Fruit fly (Drosophila melanogaster) whole organism, wandering third instar larva: ENCODE results near the gene yellow-h.

Experiments used
- Abd-B ChIP-seq: fragments of >200 bp; optimal IDR thresholded peaks from 2 replicates; lab custom pipeline; 2017; ENCODE audit warnings: missing biosample characterization, missing genetic modification characterization
- CrebA ChIP-seq: fragments of 200-800 bp; sonication (Bioruptor generic); optimal IDR thresholded peaks from 2 replicates; lab custom pipeline; 2016; ENCODE audit warnings: missing biosample characterization, mild to moderate bottlenecking, missing genetic modification characterization, borderline replicate concordance
- Dif ChIP-seq: fragments of 200-275, 200-300 bp; sonication (Bioruptor generic); optimal IDR thresholded peaks from 2 replicates; lab custom pipeline; 2018; ENCODE audit warnings: missing biosample characterization, missing genetic modification characterization; ENCODE audit not compliant: partially characterized antibody
- GATAd ChIP-seq: sonication (Bioruptor generic); optimal IDR thresholded peaks from 2 replicates; lab custom pipeline; 2016; ENCODE audit warnings: missing biosample characterization, missing genetic modification characterization
- Hnf4 ChIP-seq: fragments of 200-800 bp; sonication (Bioruptor generic); optimal IDR thresholded peaks from 2 replicates; lab custom pipeline; 2016; ENCODE audit warnings: missing biosample characterization, mild to moderate bottlenecking, missing genetic modification characterization
- Hr78 ChIP-seq: fragments of >200 bp; optimal IDR thresholded peaks from 2 replicates; lab custom pipeline; 2017; ENCODE audit warnings: missing biosample characterization, missing genetic modification characterization
- Hr83 ChIP-seq: fragments of 200-300 bp; sonication (Bioruptor generic); optimal IDR thresholded peaks from 2 replicates; lab custom pipeline; 2016; ENCODE audit warnings: missing biosample characterization, mild to moderate bottlenecking, missing genetic modification characterization, moderate library complexity; ENCODE audit not compliant: poor library complexity, severe bottlenecking
- Jra ChIP-seq: sonication (Bioruptor generic); optimal IDR thresholded peaks from 2 replicates; lab custom pipeline; 2016; ENCODE audit warnings: missing biosample characterization, missing genetic modification characterization
- Mio ChIP-seq: sonication (Bioruptor generic); optimal IDR thresholded peaks from 2 replicates; lab custom pipeline; 2016; ENCODE audit warnings: missing biosample characterization, missing genetic modification characterization
- Myc ChIP-seq: fragments of >200 bp; optimal IDR thresholded peaks from 2 replicates; lab custom pipeline; 2017
- N ChIP-seq: fragments of >200 bp; optimal IDR thresholded peaks from 2 replicates; lab custom pipeline; 2018; ENCODE audit warnings: missing biosample characterization, missing external identifiers, missing genetic modification characterization
- Sp1 ChIP-seq: fragments of 200-800 bp; sonication (Bioruptor generic); optimal IDR thresholded peaks from 3 replicates; lab custom pipeline; 2019; ENCODE audit warnings: missing biosample characterization, mild to moderate bottlenecking, missing genetic modification characterization, moderate library complexity
- Vsx2 ChIP-seq: fragments of 200-300, 225-300 bp; sonication (Bioruptor generic); optimal IDR thresholded peaks from 2 replicates; lab custom pipeline; 2018; ENCODE audit warnings: missing biosample characterization, missing genetic modification characterization; ENCODE audit not compliant: partially characterized antibody
- dmrt93B ChIP-seq: fragments of 200-800 bp; sonication (Bioruptor generic); optimal IDR thresholded peaks from 2 replicates; lab custom pipeline; 2018; ENCODE audit warnings: missing biosample characterization, mild to moderate bottlenecking, missing genetic modification characterization
- foxo ChIP-seq, 2 experiments: fragments of 200-800 bp; sonication (Bioruptor generic); optimal IDR thresholded peaks; 2 replicates in 1 of 2; 3 replicates in 1 of 2; lab custom pipeline; 2016 to 2017; ENCODE audit warnings: missing biosample characterization in 2 of 2, missing genetic modification characterization in 2 of 2
- fru ChIP-seq: fragments of 200-800 bp; sonication (Bioruptor generic); optimal IDR thresholded peaks from 3 replicates; lab custom pipeline; 2016; ENCODE audit warnings: missing biosample characterization, mild to moderate bottlenecking, missing genetic modification characterization
- h ChIP-seq: fragments of 200-800 bp; sonication (Bioruptor generic); optimal IDR thresholded peaks from 3 replicates; lab custom pipeline; 2016; ENCODE audit warnings: missing biosample characterization, mild to moderate bottlenecking, missing genetic modification characterization
- jim ChIP-seq: fragments of 175-275, 200-325 bp; sonication (Bioruptor generic); optimal IDR thresholded peaks from 2 replicates; lab custom pipeline; 2016; ENCODE audit warnings: missing biosample characterization, mild to moderate bottlenecking, missing genetic modification characterization
- lola ChIP-seq: fragments of >200 bp; optimal IDR thresholded peaks from 2 replicates; lab custom pipeline; 2017; ENCODE audit warnings: missing biosample characterization, missing genetic modification characterization
- rgr ChIP-seq: fragments of 200-800 bp; sonication (Bioruptor generic); optimal IDR thresholded peaks from 3 replicates; lab custom pipeline; 2016; ENCODE audit warnings: missing biosample characterization, mild to moderate bottlenecking, missing genetic modification characterization
- sv ChIP-seq: fragments of 200-800 bp; sonication (Bioruptor generic); optimal IDR thresholded peaks from 3 replicates; lab custom pipeline; 2016; ENCODE audit warnings: missing biosample characterization, missing genetic modification characterization
- tai ChIP-seq: sonication (Bioruptor generic); optimal IDR thresholded peaks from 2 replicates; lab custom pipeline; 2016; ENCODE audit warnings: missing biosample characterization, missing genetic modification characterization
- usp ChIP-seq: fragments of >200 bp; optimal IDR thresholded peaks from 2 replicates; lab custom pipeline; 2017; ENCODE audit warnings: missing biosample characterization, missing genetic modification characterization
- woc ChIP-seq: sonication (Bioruptor generic); optimal IDR thresholded peaks from 2 replicates; lab custom pipeline; 2016; ENCODE audit warnings: missing biosample characterization, mild to moderate bottlenecking, missing genetic modification characterization

yellow-h gene

dm6 chr4:254697-255096 lies 27.0 kb downstream of the yellow-h start, which contains the start of gene RhoGAP102A:
Gene RhoGAP102A (plus strand): TSS chr4:254997.
- TF ChIP-seq Sp1 (GFP tag; lab: Kevin White, UChicago) (no peak), Vsx2 (GFP tag; lab: Kevin White, UChicago) (no peak), Mio (GFP tag; lab: Kevin White, UChicago) (no peak), rgr (no peak), tai (GFP tag; lab: Kevin White, UChicago) (no peak), sv (GFP tag; lab: Kevin White, UChicago) (no peak), Abd-B (GFP tag; lab: Kevin White, UChicago) (no peak), woc (GFP tag; lab: Kevin White, UChicago) (no peak), Hr83 (GFP tag; lab: Kevin White, UChicago) (no peak), Hnf4 (no peak), fru (GFP tag; lab: Kevin White, UChicago) (no peak)

dm6 chr4:261484-262070 lies 33.9 kb downstream of the yellow-h start:
- TF ChIP-seq usp (GFP tag; lab: Kevin White, UChicago) = no peak
- no peak for TF ChIP-seq dmrt93B (GFP tag; lab: Kevin White, UChicago)
- no peak for TF ChIP-seq fru (GFP tag; lab: Kevin White, UChicago)
- TF ChIP-seq Myc (lab: Kevin White, UChicago) = no peak
- no peak for TF ChIP-seq woc (GFP tag; lab: Kevin White, UChicago)
- TF ChIP-seq, all 38 proteins: peak for 0

dm6 chr4:274704-275103 lies 47.0 kb downstream of the yellow-h start:
- no peak for TF ChIP-seq dmrt93B (GFP tag; lab: Kevin White, UChicago)
- no peak for TF ChIP-seq CrebA
- no peak for TF ChIP-seq N (GFP tag; lab: Kevin White, UChicago)
- TF ChIP-seq Abd-B (GFP tag; lab: Kevin White, UChicago) = no peak
- no peak for TF ChIP-seq jim (GFP tag; lab: Kevin White, UChicago)
- no peak for TF ChIP-seq fru (GFP tag; lab: Kevin White, UChicago)
- TF ChIP-seq Hr78 = no peak
- TF ChIP-seq h (GFP tag; lab: Kevin White, UChicago) = no peak
- TF ChIP-seq GATAd (GFP tag; lab: Kevin White, UChicago) = no peak
- TF ChIP-seq Sp1 (GFP tag; lab: Kevin White, UChicago) = no peak
- TF ChIP-seq lola = no peak
- no peak for TF ChIP-seq usp (GFP tag; lab: Kevin White, UChicago)
- TF ChIP-seq Dif = no peak
- TF ChIP-seq Jra (GFP tag; lab: Kevin White, UChicago) = no peak
- TF ChIP-seq foxo (GFP tag; optimal IDR thresholded peaks at IDR 0.05; lab: Kevin White, UChicago) = no peak
- no peak for TF ChIP-seq Mio (GFP tag; lab: Kevin White, UChicago)
- no peak for TF ChIP-seq tai (GFP tag; lab: Kevin White, UChicago)
- no peak for TF ChIP-seq Hr83 (GFP tag; lab: Kevin White, UChicago)

dm6 chr4:276325-276724 lies 48.6 kb downstream of the yellow-h start, which contains the start of gene NfI:
Gene NfI (minus strand): TSS chr4:276369.
- TF ChIP-seq woc (GFP tag; lab: Kevin White, UChicago) = no peak
